Worm (Caenorhabditis elegans): ENCODE data around the gene F54F7.2.

DNA sequence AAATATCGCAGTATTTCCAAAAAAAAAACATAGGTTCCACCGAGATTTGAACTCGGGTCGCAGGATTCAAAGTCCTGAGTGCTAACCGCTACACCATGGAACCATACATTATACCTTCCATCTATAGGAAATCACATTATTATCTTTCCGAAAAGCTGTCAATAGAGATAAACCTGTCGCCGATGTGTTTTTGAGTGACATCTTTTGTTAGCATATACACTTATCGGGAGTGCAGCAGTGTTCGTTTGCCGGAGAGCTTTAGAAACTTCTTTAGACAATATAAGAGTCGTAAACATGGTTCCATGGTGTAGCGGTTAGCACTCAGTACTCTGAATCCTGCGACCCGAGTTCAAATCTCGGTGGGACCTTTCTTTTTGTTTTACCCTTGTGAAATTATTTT lies 28.7 kb downstream of the F54F7.2 start:
- TF ChIP-seq fkh-10 (GFP tag; optimal IDR thresholded peaks at IDR 0.05) = no peak
- no peak for TF ChIP-seq sox-4 (tag; optimal IDR thresholded peaks at IDR 0.05)
- TF ChIP-seq ztf-16 (tag; optimal IDR thresholded peaks at IDR 0.05) = no peak
- no peak for TF ChIP-seq elt-4 (tag; optimal IDR thresholded peaks at IDR 0.05)
- TF ChIP-seq sox-2 (GFP tag; IDR thresholded peaks at IDR 0.05) = no peak
- no peak for TF ChIP-seq ets-4 (tag; optimal IDR thresholded peaks at IDR 0.05)
- no peak for TF ChIP-seq nhr-11 (tag; optimal IDR thresholded peaks at IDR 0.05)
- no peak for TF ChIP-seq ama-1 (optimal IDR thresholded peaks at IDR 0.05)
- no peak for TF ChIP-seq K09A11.1 (tag; optimal IDR thresholded peaks at IDR 0.05; ENCODE audit: insufficient read depth)
- TF ChIP-seq gmeb-2 (tag; optimal IDR thresholded peaks at IDR 0.05) = no peak

Measured in whole organism, late embryonic.